Worm (Caenorhabditis elegans): ENCODE measurements around the gene F20D6.15.
A peak's percentile ranks its signal among the peaks of the same experiment; 100 is the strongest.

The F20D6.15 gene

DNA sequence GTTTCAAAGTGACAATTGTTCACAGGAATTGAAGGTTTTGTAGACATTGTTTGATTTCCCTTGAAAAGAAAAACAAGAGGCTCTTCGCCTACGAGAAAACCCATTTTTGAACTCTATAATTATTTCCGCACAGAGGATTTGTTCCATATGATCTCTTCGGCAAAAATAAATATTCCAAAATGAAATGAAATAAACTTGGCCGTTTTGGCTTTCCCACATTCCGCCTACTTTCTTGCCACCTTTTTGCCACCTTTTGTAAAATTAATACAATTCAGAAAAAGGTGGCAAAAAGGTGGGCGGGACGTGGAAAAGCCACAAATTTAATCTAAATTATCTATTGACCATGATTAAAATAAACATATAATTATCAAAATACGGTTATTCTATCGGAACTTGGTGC is at the start of gene F20D6.15:
TSS of gene F20D6.15 (minus strand) at position 47 of the 400 bp plus-strand sequence.
- TF ChIP-seq sox-4 (tag; optimal IDR thresholded peaks at IDR 0.05) (no peak), fkh-10 (GFP tag; optimal IDR thresholded peaks at IDR 0.05) (no peak), tbx-2 (tag; optimal IDR thresholded peaks at IDR 0.05) (no peak), fkh-6 (tag; optimal IDR thresholded peaks at IDR 0.05) (no peak), ceh-9 (tag; optimal IDR thresholded peaks at IDR 0.05) (no peak)

DNA sequence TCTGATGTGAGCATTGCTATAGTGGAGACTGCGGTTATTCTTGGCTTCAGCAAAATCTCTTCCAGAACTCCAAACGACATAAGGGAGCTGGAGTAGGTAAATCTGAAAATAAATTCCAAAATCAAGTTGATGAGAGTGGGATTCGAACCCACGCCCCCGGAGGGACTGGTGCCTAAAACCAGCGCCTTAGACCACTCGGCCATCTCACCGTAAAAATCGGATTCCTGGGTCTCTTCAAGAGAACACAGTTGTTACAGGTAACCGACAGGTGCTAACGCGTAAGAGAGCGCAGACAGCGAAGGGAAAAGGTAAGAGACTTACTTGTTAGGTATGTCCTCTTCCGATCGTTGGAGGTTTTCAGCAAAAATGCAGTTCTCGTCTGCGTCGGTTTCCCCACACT is 47.1 kb upstream of the F20D6.15 start:
- TF ChIP-seq madf-2 (tag; optimal IDR thresholded peaks at IDR 0.05) (no peak), syd-9 (tag; optimal IDR thresholded peaks at IDR 0.05) (no peak), ceh-9 (tag; optimal IDR thresholded peaks at IDR 0.05) (no peak), nhr-232 (tag; optimal IDR thresholded peaks at IDR 0.05) (peak; percentile 46), ets-4 (tag; optimal IDR thresholded peaks at IDR 0.05) (no peak), sox-2 (GFP tag; IDR thresholded peaks at IDR 0.05) (no peak; the same call in 1 of the 2 replicates), hlh-30 (tag; optimal IDR thresholded peaks at IDR 0.05; ENCODE audit: insufficient read depth) (peak; percentile 1), npax-4 (tag; optimal IDR thresholded peaks at IDR 0.05) (no peak), nhr-11 (tag; optimal IDR thresholded peaks at IDR 0.05) (no peak), fkh-6 (tag; optimal IDR thresholded peaks at IDR 0.05) (no peak), ahr-1 (tag; optimal IDR thresholded peaks at IDR 0.05) (no peak), nfya-1 (tag; optimal IDR thresholded peaks at IDR 0.05) (no peak), mec-3 (tag; optimal IDR thresholded peaks at IDR 0.05; ENCODE audit: borderline replicate concordance) (no peak), eyg-1 (tag; optimal IDR thresholded peaks at IDR 0.05) (no peak), ztf-16 (tag; optimal IDR thresholded peaks at IDR 0.05) (no peak), ceh-24 (tag; optimal IDR thresholded peaks at IDR 0.05) (no peak), F13H6.1 (tag; optimal IDR thresholded peaks at IDR 0.05) (no peak), unc-3 (GFP tag; conservative IDR thresholded peaks at IDR 0.05) (no peak), unc-3 (tag; optimal IDR thresholded peaks at IDR 0.05) (no peak), lin-11 (tag; optimal IDR thresholded peaks at IDR 0.05) (no peak), hlh-8 (tag; optimal IDR thresholded peaks at IDR 0.05) (no peak), sdc-2 (tag; optimal IDR thresholded peaks at IDR 0.05) (peak; percentile 3), unc-86 (tag; optimal IDR thresholded peaks at IDR 0.05) (no peak), ceh-22 (tag; optimal IDR thresholded peaks at IDR 0.05) (no peak), hlh-13 (GFP tag; optimal IDR thresholded peaks at IDR 0.05) (no peak), pha-4 (tag; optimal IDR thresholded peaks at IDR 0.05) (no peak), Y22D7AL.16 (tag; optimal IDR thresholded peaks at IDR 0.05) (no peak), pha-2 (tag; optimal IDR thresholded peaks at IDR 0.05) (no peak), ceh-19 (GFP tag; optimal IDR thresholded peaks at IDR 0.05) (no peak), gmeb-2 (tag; optimal IDR thresholded peaks at IDR 0.05) (no peak), ceh-2 (tag; optimal IDR thresholded peaks at IDR 0.05) (no peak), ref-2 (tag; optimal IDR thresholded peaks at IDR 0.05) (peak; percentile 52), hlh-6 (tag; optimal IDR thresholded peaks at IDR 0.05) (no peak), C38D4.7 (GFP tag; optimal IDR thresholded peaks at IDR 0.05) (no peak), lim-6 (tag; optimal IDR thresholded peaks at IDR 0.05) (no peak), dmd-4 (tag; optimal IDR thresholded peaks at IDR 0.05; ENCODE audit: borderline replicate concordance) (no peak), pat-9 (tag; optimal IDR thresholded peaks at IDR 0.05) (no peak), sox-4 (tag; optimal IDR thresholded peaks at IDR 0.05) (no peak), ceh-6 (GFP tag; optimal IDR thresholded peaks at IDR 0.05) (peak; percentile 16), K02D7.2 (tag; optimal IDR thresholded peaks at IDR 0.05) (no peak), ceh-30 (tag; optimal IDR thresholded peaks at IDR 0.05) (no peak)
